Worm (Caenorhabditis elegans): ENCODE results near the gene srh-159.

Gene srh-159

ce11 chrV:17170822-17171221 lies 11.3 kb upstream of the srh-159 start, which contains the start of gene srw-51 (continued):
- no peak for TF ChIP-seq pha-4 (tag; optimal IDR thresholded peaks at IDR 0.05)

ce11 chrV:17171551-17171950 lies 10.6 kb upstream of the srh-159 start, which contains the start of gene srbc-26:
Gene srbc-26, plus strand, starts transcription at chrV:17171851.
- no peak for TF ChIP-seq snpc-1.3 (tag; optimal IDR thresholded peaks at IDR 0.05; ENCODE audit: insufficient read depth)
- no peak for TF ChIP-seq dpl-1 (GFP tag; optimal IDR thresholded peaks at IDR 0.05)
- no peak for TF ChIP-seq hmg-1.2 (GFP tag; IDR thresholded peaks at IDR 0.05)
- no peak for TF ChIP-seq rec-8 (tag; optimal IDR thresholded peaks at IDR 0.05)
- no peak for TF ChIP-seq Y53F4B.3 (GFP tag; IDR thresholded peaks at IDR 0.05)
- TF ChIP-seq Y56A3A.18 (GFP tag; IDR thresholded peaks at IDR 0.05): no peak
- TF ChIP-seq F22D6.2 (tag; optimal IDR thresholded peaks at IDR 0.05): no peak
- TF ChIP-seq B0035.1 (tag; optimal IDR thresholded peaks at IDR 0.05): no peak
- no peak for TF ChIP-seq egl-18 (GFP tag; IDR thresholded peaks at IDR 0.05)
- no peak for TF ChIP-seq attf-5 (GFP tag; optimal IDR thresholded peaks at IDR 0.05)
- TF ChIP-seq egrh-3 (GFP tag; IDR thresholded peaks at IDR 0.05): no peak
- no peak for TF ChIP-seq hlh-12 (tag; optimal IDR thresholded peaks at IDR 0.05)
- TF ChIP-seq pha-4 (tag; optimal IDR thresholded peaks at IDR 0.05): no peak
- no peak for TF ChIP-seq zfh-2 (GFP tag; conservative IDR thresholded peaks at IDR 0.05)
- no peak for TF ChIP-seq ceh-100 (GFP tag; IDR thresholded peaks at IDR 0.05)
- no peak for TF ChIP-seq hmg-20 (GFP tag; IDR thresholded peaks at IDR 0.05)
- no peak for TF ChIP-seq bed-2 (GFP tag; IDR thresholded peaks at IDR 0.05)

ce11 chrV:17173738-17174137 lies 8.4 kb upstream of the srh-159 start, which contains the start of gene srbc-25:
Gene srbc-25, plus strand, starts transcription at chrV:17174038.
- TF ChIP-seq sea-2 (GFP tag; IDR thresholded peaks at IDR 0.05) (no peak), nfya-2 (GFP tag; IDR thresholded peaks at IDR 0.05) (no peak), athp-1 (tag; optimal IDR thresholded peaks at IDR 0.05) (no peak), tlf-1 (GFP tag; optimal IDR thresholded peaks at IDR 0.05) (no peak), F39B2.1 (GFP tag; IDR thresholded peaks at IDR 0.05) (no peak), lag-1 (GFP tag; IDR thresholded peaks at IDR 0.05) (no peak), hrde-1 (tag; optimal IDR thresholded peaks at IDR 0.05; ENCODE audit: borderline replicate concordance) (no peak), hsf-1 (GFP tag; IDR thresholded peaks at IDR 0.05) (no peak), nhr-179 (tag; optimal IDR thresholded peaks at IDR 0.05) (no peak), snpc-3.4 (tag; optimal IDR thresholded peaks at IDR 0.05) (no peak), ztf-22 (GFP tag; optimal IDR thresholded peaks at IDR 0.05) (no peak)

ce11 chrV:17177967-17178366 lies 4.2 kb upstream of the srh-159 start, which contains the start of gene srsx-1:
Gene srsx-1, minus strand, starts transcription at chrV:17178067.
- TF ChIP-seq hlh-26 (GFP tag; conservative IDR thresholded peaks at IDR 0.05) (no peak), hmg-20 (GFP tag; IDR thresholded peaks at IDR 0.05) (no peak), sptf-2 (GFP tag; optimal IDR thresholded peaks at IDR 0.05) (no peak), efl-1 (GFP tag; optimal IDR thresholded peaks at IDR 0.05) (no peak), C06A6.2 (GFP tag; conservative IDR thresholded peaks at IDR 0.05) (no peak), ekl-4 (GFP tag; IDR thresholded peaks at IDR 0.05) (no peak), cebp-2 (GFP tag; IDR thresholded peaks at IDR 0.05) (no peak), nfya-1 (tag; optimal IDR thresholded peaks at IDR 0.05; ENCODE audit: borderline replicate concordance, insufficient read depth) (no peak), T26A5.8 (tag; optimal IDR thresholded peaks at IDR 0.05) (no peak), aptf-3 (GFP tag; IDR thresholded peaks at IDR 0.05) (no peak), snpc-1.3 (tag; optimal IDR thresholded peaks at IDR 0.05; ENCODE audit: insufficient read depth) (no peak), F23B12.7 (tag; optimal IDR thresholded peaks at IDR 0.05; ENCODE audit: insufficient read depth) (no peak), F52B5.7 (tag; optimal IDR thresholded peaks at IDR 0.05) (no peak), akir-1 (GFP tag; optimal IDR thresholded peaks at IDR 0.05) (no peak), unc-62 (GFP tag; optimal IDR thresholded peaks at IDR 0.05) (no peak)

All from whole organism, young adult.